Fruit fly (Drosophila melanogaster) whole organism, embryonic: ENCODE measurements around the gene CG10959.

ENCODE experiments used
- Awh ChIP-seq: fragments of 200-800 bp; sonication (Bioruptor generic); IDR thresholded peaks from 2 replicates; pipeline ENCODE4, ENCODE4 v1.3.6; 2022; ENCODE audit warnings: missing biosample characterization, missing genetic modification characterization
- BtbVII ChIP-seq: fragments of 200-800 bp; sonication (Bioruptor generic); optimal IDR thresholded peaks from 3 replicates; lab custom pipeline; 2017; ENCODE audit warnings: missing biosample characterization, mild to moderate bottlenecking, missing genetic modification characterization
- CG10462 ChIP-seq: fragments of 200-800 bp; sonication (Bioruptor generic); optimal IDR thresholded peaks from 2 replicates; lab custom pipeline; 2016; ENCODE audit warnings: missing biosample characterization, missing genetic modification characterization
- CG11398 ChIP-seq: fragments of 200-800 bp; sonication (Bioruptor generic); optimal IDR thresholded peaks from 2 replicates; lab custom pipeline; 2016; ENCODE audit warnings: missing biosample characterization, missing genetic modification characterization
- CG14441 ChIP-seq: fragments of 200-800 bp; sonication (Bioruptor generic); IDR thresholded peaks from 2 replicates; pipeline ENCODE4 v1.3.6; 2022; ENCODE audit warnings: missing biosample characterization, missing genetic modification characterization
- CG15269 ChIP-seq: fragments of 200-800 bp; sonication (Bioruptor generic); optimal IDR thresholded peaks from 2 replicates; lab custom pipeline; 2018; ENCODE audit warnings: missing biosample characterization, mild to moderate bottlenecking, missing genetic modification characterization, moderate library complexity
- CG1602 ChIP-seq: fragments of 200-800 bp; sonication (Bioruptor generic); optimal IDR thresholded peaks from 3 replicates; lab custom pipeline; 2016; ENCODE audit warnings: missing biosample characterization, missing genetic modification characterization
- CG16813 ChIP-seq: fragments of 200-800 bp; sonication (Bioruptor generic); IDR thresholded peaks from 3 replicates; pipeline ENCODE4 v1.3.6; 2022; ENCODE audit warnings: missing biosample characterization, missing genetic modification characterization; ENCODE audit not compliant: partially characterized antibody
- CG16863 ChIP-seq: fragments of 200-800 bp; sonication (Bioruptor generic); optimal IDR thresholded peaks from 3 replicates; lab custom pipeline; 2016; ENCODE audit warnings: missing biosample characterization, missing genetic modification characterization
- CG17568 ChIP-seq: fragments of 200-800 bp; sonication (Bioruptor generic); optimal IDR thresholded peaks from 2 replicates; lab custom pipeline; 2018; ENCODE audit warnings: missing biosample characterization, mild to moderate bottlenecking, missing genetic modification characterization, moderate library complexity
- CG2202 ChIP-seq: fragments of 200-800 bp; sonication (Bioruptor generic); optimal IDR thresholded peaks from 2 replicates; lab custom pipeline; 2018; ENCODE audit warnings: missing biosample characterization, mild to moderate bottlenecking, missing genetic modification characterization
- CG2712 ChIP-seq: fragments of 200-800 bp; optimal IDR thresholded peaks from 3 replicates; lab custom pipeline; 2019; ENCODE audit warnings: missing biosample characterization, mild to moderate bottlenecking, missing genetic modification characterization, moderate library complexity
- CG30020 ChIP-seq: fragments of 200-800 bp; optimal IDR thresholded peaks from 2 replicates; lab custom pipeline; 2019; ENCODE audit warnings: missing biosample characterization, mild to moderate bottlenecking, missing genetic modification characterization, moderate library complexity
- CG3065 ChIP-seq: fragments of 200-800 bp; sonication (Bioruptor generic); optimal IDR thresholded peaks from 2 replicates; lab custom pipeline; 2016; ENCODE audit warnings: missing biosample characterization, missing genetic modification characterization
- CG32772 ChIP-seq: fragments of 200-800 bp; sonication (Bioruptor generic); IDR thresholded peaks from 2 replicates; pipeline ENCODE4 v1.3.6; 2022; ENCODE audit warnings: missing biosample characterization, missing genetic modification characterization
- CG33213 ChIP-seq: fragments of 200-800 bp; sonication (Bioruptor generic); optimal IDR thresholded peaks from 3 replicates; lab custom pipeline; 2016; ENCODE audit warnings: missing biosample characterization, missing genetic modification characterization
- CG5953 ChIP-seq: fragments of 200-800 bp; sonication (Bioruptor generic); IDR thresholded peaks from 2 replicates; pipeline ENCODE4 v1.3.6; 2022; ENCODE audit warnings: missing biosample characterization, missing genetic modification characterization
- CG6791 ChIP-seq: fragments of 200-800 bp; sonication (Bioruptor generic); IDR thresholded peaks from 3 replicates; pipeline ENCODE4 v1.3.6; 2022; ENCODE audit warnings: missing biosample characterization, missing genetic modification characterization; ENCODE audit not compliant: partially characterized antibody
- CG7271 ChIP-seq: fragments of 200-800 bp; sonication (Bioruptor generic); optimal IDR thresholded peaks from 2 replicates; lab custom pipeline; 2018; ENCODE audit warnings: missing biosample characterization, mild to moderate bottlenecking, missing genetic modification characterization, moderate library complexity
- CG7745 ChIP-seq: fragments of 200-800 bp; sonication (Bioruptor generic); optimal IDR thresholded peaks from 2 replicates; lab custom pipeline; 2018; ENCODE audit warnings: missing biosample characterization, mild to moderate bottlenecking, missing genetic modification characterization, moderate library complexity
- ERR ChIP-seq: fragments of 200-800 bp; sonication (Bioruptor generic); optimal IDR thresholded peaks from 2 replicates; lab custom pipeline; 2016; ENCODE audit warnings: missing biosample characterization, missing genetic modification characterization
- Gug ChIP-seq: fragments of 200-800 bp; sonication (Bioruptor generic); IDR thresholded peaks from 4 replicates; pipeline ENCODE4 v1.3.6; 2022; ENCODE audit warnings: missing biosample characterization, missing genetic modification characterization
- Hmx ChIP-seq: fragments of 200-800 bp; sonication (Bioruptor generic); optimal IDR thresholded peaks from 2 replicates; lab custom pipeline; 2016; ENCODE audit warnings: missing biosample characterization, missing genetic modification characterization
- Max ChIP-seq: fragments of 200-800 bp; sonication (Bioruptor generic); optimal IDR thresholded peaks from 2 replicates; lab custom pipeline; 2016; ENCODE audit warnings: missing biosample characterization, mild to moderate bottlenecking, missing genetic modification characterization
- NC2α ChIP-seq: fragments of 200-800 bp; sonication (Bioruptor generic); optimal IDR thresholded peaks from 2 replicates; lab custom pipeline; 2016; ENCODE audit warnings: missing biosample characterization, missing genetic modification characterization
- NFAT ChIP-seq: fragments of 200-800 bp; sonication (Bioruptor generic); IDR thresholded peaks from 2 replicates; pipeline ENCODE4 v1.3.6; 2022; ENCODE audit warnings: missing biosample characterization, missing genetic modification characterization
- Neu2 ChIP-seq: fragments of 200-800 bp; sonication (Bioruptor generic); optimal IDR thresholded peaks from 3 replicates; lab custom pipeline; 2016; ENCODE audit warnings: missing biosample characterization, missing genetic modification characterization, borderline replicate concordance
- Rfx ChIP-seq: fragments of 200-800 bp; sonication (Bioruptor generic); IDR thresholded peaks from 2 replicates; pipeline ENCODE4 v1.3.6; 2022; ENCODE audit warnings: missing biosample characterization, missing genetic modification characterization
- Spps ChIP-seq: fragments of 200-800 bp; sonication (Bioruptor generic); optimal IDR thresholded peaks from 2 replicates; lab custom pipeline; 2018; ENCODE audit warnings: missing biosample characterization, mild to moderate bottlenecking, missing genetic modification characterization
- Sry-δ ChIP-seq: fragments of 200-800 bp; sonication (Bioruptor generic); optimal IDR thresholded peaks from 2 replicates; lab custom pipeline; 2016; ENCODE audit warnings: missing biosample characterization, missing genetic modification characterization
- Taf1 ChIP-seq: fragments of 200-800 bp; sonication (Bioruptor generic); IDR thresholded peaks from 2 replicates; pipeline ENCODE4 v1.3.6; 2022; ENCODE audit warnings: missing biosample characterization, missing genetic modification characterization
- ase ChIP-seq: fragments of 200-800 bp; sonication (Bioruptor generic); IDR thresholded peaks from 3 replicates; pipeline ENCODE4 v1.3.6; 2022; ENCODE audit warnings: missing biosample characterization, missing genetic modification characterization
- bab2 ChIP-seq: fragments of 200-800 bp; sonication (Bioruptor generic); optimal IDR thresholded peaks from 2 replicates; lab custom pipeline; 2016; ENCODE audit warnings: missing biosample characterization, missing genetic modification characterization
- bcd ChIP-seq: fragments of 200-800 bp; sonication (Bioruptor generic); optimal IDR thresholded peaks from 2 replicates; lab custom pipeline; 2017; ENCODE audit warnings: missing biosample characterization, mild to moderate bottlenecking, missing genetic modification characterization
- chn ChIP-seq: fragments of 200-800 bp; sonication (Bioruptor generic); optimal IDR thresholded peaks from 2 replicates; lab custom pipeline; 2016; ENCODE audit warnings: missing biosample characterization, missing genetic modification characterization
- croc ChIP-seq: fragments of 200-800 bp; sonication (Bioruptor generic); conservative IDR thresholded peaks from 3 replicates; pipeline ENCODE4 v1.3.6; 2022; ENCODE audit warnings: missing biosample characterization, missing genetic modification characterization
- dpn ChIP-seq, 2 experiments: fragments of 200-800 bp; sonication (Bioruptor generic); optimal IDR thresholded peaks; 3 replicates each; lab custom pipeline; 2016; ENCODE audit warnings: missing biosample characterization in 2 of 2, missing genetic modification characterization in 2 of 2
- emc ChIP-seq: fragments of 200-800 bp; sonication (Bioruptor generic); optimal IDR thresholded peaks from 2 replicates; lab custom pipeline; 2016; ENCODE audit warnings: missing biosample characterization, missing genetic modification characterization
- fu2 ChIP-seq: fragments of 200-800 bp; sonication (Bioruptor generic); optimal IDR thresholded peaks from 2 replicates; lab custom pipeline; 2016; ENCODE audit warnings: missing biosample characterization, missing genetic modification characterization
- gem ChIP-seq: fragments of 200-800 bp; sonication (Bioruptor generic); optimal IDR thresholded peaks from 2 replicates; lab custom pipeline; 2019; ENCODE audit warnings: missing biosample characterization, mild to moderate bottlenecking, missing genetic modification characterization, moderate library complexity
- gt ChIP-seq: fragments of 200-800 bp; sonication (Bioruptor generic); IDR thresholded peaks from 2 replicates; pipeline ENCODE4 v1.3.6; 2022; ENCODE audit warnings: missing biosample characterization, missing genetic modification characterization
- h ChIP-seq: fragments of >200 bp; optimal IDR thresholded peaks from 2 replicates; lab custom pipeline; 2017
- ham ChIP-seq: fragments of 200-800 bp; sonication (Bioruptor generic); IDR thresholded peaks from 2 replicates; pipeline ENCODE4 v1.3.6; 2022; ENCODE audit warnings: missing biosample characterization, missing genetic modification characterization
- inv ChIP-seq: fragments of 200-800 bp; sonication (Bioruptor generic); IDR thresholded peaks from 2 replicates; pipeline ENCODE4 v1.3.6; 2022; ENCODE audit warnings: missing biosample characterization, missing genetic modification characterization; ENCODE audit not compliant: partially characterized antibody
- odd ChIP-seq: fragments of 200-800 bp; sonication (Bioruptor generic); optimal IDR thresholded peaks from 2 replicates; lab custom pipeline; 2017; ENCODE audit warnings: missing biosample characterization, mild to moderate bottlenecking, missing genetic modification characterization
- sens ChIP-seq: fragments of 200-800 bp; sonication (Bioruptor generic); peaks from one replicate; lab custom pipeline; 2016; ENCODE audit warnings: missing biosample characterization, missing genetic modification characterization
- sisA ChIP-seq: fragments of 200-800 bp; sonication (Bioruptor generic); IDR thresholded peaks from 2 replicates; pipeline ENCODE4 v1.3.6; 2022; ENCODE audit warnings: missing biosample characterization, missing genetic modification characterization
- slbo ChIP-seq: fragments of 200-800 bp; sonication (Bioruptor generic); IDR thresholded peaks from 2 replicates; pipeline ENCODE4 v1.3.6; 2022; ENCODE audit warnings: missing biosample characterization, missing genetic modification characterization
- tap ChIP-seq: fragments of 200-800 bp; optimal IDR thresholded peaks from 3 replicates; lab custom pipeline; 2019; ENCODE audit warnings: missing biosample characterization, mild to moderate bottlenecking, missing genetic modification characterization, moderate library complexity
- tin ChIP-seq: fragments of 200-800 bp; sonication (Bioruptor generic); optimal IDR thresholded peaks from 3 replicates; lab custom pipeline; 2016; ENCODE audit warnings: missing biosample characterization, missing genetic modification characterization
- tna ChIP-seq: fragments of 200-800 bp; sonication (Bioruptor generic); IDR thresholded peaks from 2 replicates; pipeline ENCODE4 v1.3.6; 2022; ENCODE audit warnings: missing biosample characterization, missing genetic modification characterization; ENCODE audit not compliant: partially characterized antibody
- wdn ChIP-seq: fragments of 200-800 bp; sonication (Bioruptor generic); IDR thresholded peaks from 2 replicates; pipeline ENCODE4 v1.3.6; 2022; ENCODE audit warnings: missing biosample characterization, missing genetic modification characterization

CG10959 gene

DNA sequence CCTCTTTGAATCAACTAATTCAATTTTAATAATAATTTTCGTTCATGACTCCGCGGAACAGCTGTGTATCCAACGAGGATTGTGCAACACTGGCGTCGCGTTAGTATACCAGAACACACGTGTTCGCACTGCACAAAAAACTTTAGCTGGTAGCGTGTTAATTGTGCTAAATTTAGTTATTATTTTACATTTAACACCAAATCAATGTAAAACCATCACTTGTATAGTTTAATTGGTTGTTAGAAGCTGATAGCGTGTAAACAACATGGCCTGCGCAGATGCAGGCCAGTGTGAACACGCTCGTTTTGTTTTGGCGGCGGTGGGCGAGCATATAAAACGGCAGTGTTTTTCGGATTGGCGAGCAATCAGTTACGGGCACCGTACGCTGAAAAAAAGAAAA, 8.7 kb downstream of the CG10959 start, which contains the start of the genes Traf6 and GIIIspla2 (continued):
- peak; percentile 87 for TF ChIP-seq Rfx (GFP tag; lab: Robert Waterston, UW)
- TF ChIP-seq bcd (GFP tag; lab: Kevin White, UChicago), result peak; percentile 72
- TF ChIP-seq tin (GFP tag; lab: Kevin White, UChicago), result peak; percentile 68
- peak; percentile 68 for TF ChIP-seq CG33213 (GFP tag; lab: Kevin White, UChicago)
- no peak for TF ChIP-seq Awh
- TF ChIP-seq gt (GFP tag; lab: Robert Waterston, UW), result peak; percentile 59; the same call in 1 of the 2 replicates
- TF ChIP-seq CG2202 (tag; lab: Kevin White, UChicago), result no peak
- TF ChIP-seq sens (GFP tag; lab: Kevin White, UChicago), result peak; percentile 95
- peak; percentile 76 for TF ChIP-seq sisA (GFP tag; lab: Robert Waterston, UW)
- TF ChIP-seq bab2 (GFP tag; lab: Kevin White, UChicago), result peak; percentile 74
- TF ChIP-seq Taf1 (GFP tag; lab: Robert Waterston, UW), result peak; percentile 56; the same call in 1 of the 2 replicates
- peak; percentile 46; the same call in 2 of the 3 replicates for TF ChIP-seq croc
- peak; percentile 84 for TF ChIP-seq gem (tag; lab: Kevin White, UChicago)
- no peak for TF ChIP-seq Hmx (GFP tag; lab: Kevin White, UChicago)
- TF ChIP-seq CG16863 (GFP tag; lab: Kevin White, UChicago), result peak; percentile 43
- TF ChIP-seq CG3065 (GFP tag; lab: Kevin White, UChicago), result no peak
- peak; percentile 61 for TF ChIP-seq CG32772
- peak; percentile 33; the same call in 1 of the 2 replicates for TF ChIP-seq ham (GFP tag; lab: Robert Waterston, UW)
- TF ChIP-seq ase, result peak; percentile 55; the same call in 1 of the 3 replicates
- peak; percentile 57 for TF ChIP-seq CG1602 (GFP tag; lab: Kevin White, UChicago)
- TF ChIP-seq CG15269 (tag; lab: Kevin White, UChicago), result peak; percentile 76
- no peak for TF ChIP-seq CG7745
- TF ChIP-seq CG17568 (GFP tag; lab: Kevin White, UChicago), result no peak
- TF ChIP-seq CG10462 (GFP tag; lab: Kevin White, UChicago), result no peak
- peak; percentile 78 for TF ChIP-seq fu2 (GFP tag; lab: Kevin White, UChicago)
- peak; percentile 61; the same call in 1 of the 2 replicates for TF ChIP-seq CG5953 (GFP tag; lab: Robert Waterston, UW)
- TF ChIP-seq CG7271 (tag; lab: Kevin White, UChicago), result no peak
- TF ChIP-seq Spps (tag; lab: Kevin White, UChicago), result peak; percentile 32
- TF ChIP-seq ERR (GFP tag; lab: Kevin White, UChicago), result no peak
- peak; percentile 21 for TF ChIP-seq emc (GFP tag; lab: Kevin White, UChicago)
- peak; percentile 31 for TF ChIP-seq BtbVII (GFP tag; lab: Kevin White, UChicago)
- peak; percentile 47 for TF ChIP-seq CG11398 (GFP tag; lab: Kevin White, UChicago)
- peak; percentile 82 for TF ChIP-seq CG2712 (tag; lab: Kevin White, UChicago)
- no peak for TF ChIP-seq h (lab: Kevin White, UChicago)
- TF ChIP-seq wdn (GFP tag; lab: Robert Waterston, UW), result peak; percentile 59; the same call in 1 of the 2 replicates
- TF ChIP-seq tna (GFP tag; lab: Robert Waterston, UW), result no peak
- no peak for TF ChIP-seq CG6791 (GFP tag; lab: Robert Waterston, UW)
- no peak for TF ChIP-seq NC2α (GFP tag; lab: Kevin White, UChicago)
- peak; percentile 70 for TF ChIP-seq chn
- TF ChIP-seq Gug (GFP tag; lab: Robert Waterston, UW), result peak; percentile 65
- no peak for TF ChIP-seq odd (GFP tag; lab: Kevin White, UChicago)
- TF ChIP-seq CG30020 (tag; lab: Kevin White, UChicago), result peak; percentile 71
- TF ChIP-seq inv (GFP tag; lab: Robert Waterston, UW), result no peak
- TF ChIP-seq dpn (GFP tag; optimal IDR thresholded peaks at IDR 0.05; lab: Kevin White, UChicago), result peak; percentile 71 to 72
- peak; percentile 78 for TF ChIP-seq CG14441 (GFP tag; lab: Robert Waterston, UW)
- TF ChIP-seq tap, result peak; percentile 20
- peak; percentile 67 for TF ChIP-seq Max (GFP tag; lab: Kevin White, UChicago)
- peak; percentile 83 for TF ChIP-seq slbo (GFP tag; lab: Robert Waterston, UW)
- TF ChIP-seq Neu2, result no peak
- TF ChIP-seq CG16813, result peak; percentile 44; the same call in 1 of the 3 replicates
- peak; percentile 50; the same call in 1 of the 2 replicates for TF ChIP-seq NFAT (GFP tag; lab: Robert Waterston, UW)
- peak; percentile 37 for TF ChIP-seq Sry-δ
